Worm (Caenorhabditis elegans): ENCODE data around the gene Y8A9A.2.

ce11 chrII:3786538-3786937 lies 8.9 kb upstream of the Y8A9A.2 start:
- TF ChIP-seq dao-5 (tag; optimal IDR thresholded peaks at IDR 0.05), result no peak
- TF ChIP-seq W03F9.2 (tag; optimal IDR thresholded peaks at IDR 0.05), result no peak
- TF ChIP-seq him-1 (tag; optimal IDR thresholded peaks at IDR 0.05), result no peak

Data from whole organism, L4/young adult.